Fruit fly (Drosophila melanogaster): ENCODE measurements around the gene rept.

rept gene

DNA sequence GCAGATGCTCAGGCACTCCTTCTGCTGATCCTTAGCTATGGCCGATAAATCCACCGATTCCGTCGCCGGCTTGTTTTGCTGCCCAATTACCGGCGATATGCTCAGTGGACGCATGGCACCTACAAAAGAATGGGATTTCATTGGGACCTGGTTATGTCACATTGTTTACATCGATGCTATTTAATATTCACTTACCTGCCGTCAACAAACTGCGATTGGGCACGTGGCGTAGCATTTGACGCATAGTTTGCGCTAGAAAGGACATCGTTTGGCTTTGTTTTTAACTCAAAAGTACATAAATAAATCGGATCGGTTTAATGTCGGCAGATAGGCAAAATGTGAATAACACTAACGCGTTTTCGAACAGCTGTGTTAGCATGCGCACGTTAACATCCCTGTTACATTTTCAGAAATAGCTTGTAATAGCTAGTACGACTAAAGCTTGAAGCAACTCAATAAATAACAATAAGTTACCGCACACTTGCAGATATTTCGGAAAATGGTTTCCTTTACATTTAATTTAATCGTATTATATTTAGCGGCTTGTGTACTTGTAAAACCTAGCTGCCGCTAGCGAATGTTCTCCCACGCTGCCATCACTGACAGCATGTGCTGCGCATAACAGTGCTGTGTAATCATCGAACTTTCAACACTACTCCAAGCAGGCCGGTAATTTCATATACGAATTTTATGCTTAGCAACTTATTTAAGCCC is at the start of gene rept, which contains the start of gene mRpL21 (continued):
- TF ChIP-seq CG11247 (GFP tag; IDR thresholded peaks at IDR 0.05) (0 out of 2 replicates have a peak, but pooled peaks have one; percentile 31), Sox100B (GFP tag; optimal IDR thresholded peaks at IDR 0.05) (peak; percentile 43), CG1529 (GFP tag; optimal IDR thresholded peaks at IDR 0.05) (no peak), az2 (GFP tag; optimal IDR thresholded peaks at IDR 0.05) (peak; percentile 51), Nf-YC (tag; optimal IDR thresholded peaks at IDR 0.05) (peak; percentile 54), Doc2 (GFP tag; IDR thresholded peaks at IDR 0.05) (no peak), CG14014 (GFP tag; IDR thresholded peaks at IDR 0.05) (peak; percentile 56), grau (tag; optimal IDR thresholded peaks at IDR 0.05) (peak; percentile 63), Ets97D (GFP tag; optimal IDR thresholded peaks at IDR 0.05) (peak; percentile 62), tll (GFP tag; optimal IDR thresholded peaks at IDR 0.05) (peak in 1 of 2 experiments; percentile 43), Tbp (GFP tag; optimal IDR thresholded peaks at IDR 0.05) (peak; percentile 51), Chrac-16 (GFP tag; optimal IDR thresholded peaks at IDR 0.05) (peak; percentile 19), CG8944 (GFP tag; optimal IDR thresholded peaks at IDR 0.05) (peak; percentile 23), tx (GFP tag; optimal IDR thresholded peaks at IDR 0.05) (peak; percentile 50), Myb (GFP tag; optimal IDR thresholded peaks at IDR 0.05) (peak; percentile 72), CG17568 (GFP tag; optimal IDR thresholded peaks at IDR 0.05) (peak; percentile 50), vvl (GFP tag; IDR thresholded peaks at IDR 0.05) (peak; percentile 62), D19A (tag; optimal IDR thresholded peaks at IDR 0.05) (no peak), CG17385 (GFP tag; optimal IDR thresholded peaks at IDR 0.05) (peak; percentile 52), pnt (GFP tag; optimal IDR thresholded peaks at IDR 0.05) (no peak), CG18011 (GFP tag; optimal IDR thresholded peaks at IDR 0.05) (peak; percentile 37), odd (GFP tag; optimal IDR thresholded peaks at IDR 0.05) (peak; percentile 50), CG4328 (GFP tag; optimal IDR thresholded peaks at IDR 0.05) (peak; percentile 9), ssp (GFP tag; IDR thresholded peaks at IDR 0.05) (no peak), fu2 (GFP tag; optimal IDR thresholded peaks at IDR 0.05) (peak; percentile 43), D (optimal IDR thresholded peaks at IDR 0.05) (no peak), D (GFP tag; optimal IDR thresholded peaks at IDR 0.05) (peak; percentile 11), CG3163 (GFP tag; optimal IDR thresholded peaks at IDR 0.05) (peak; percentile 53), CG10321 (GFP tag; IDR thresholded peaks at IDR 0.05) (no peak), hth (optimal IDR thresholded peaks at IDR 0.05) (no peak), CG2712 (tag; optimal IDR thresholded peaks at IDR 0.05) (peak; percentile 35), CG16863 (GFP tag; optimal IDR thresholded peaks at IDR 0.05) (peak; percentile 17), CG14710 (tag; optimal IDR thresholded peaks at IDR 0.05) (peak; percentile 64), Six4 (GFP tag; optimal IDR thresholded peaks at IDR 0.05) (peak; percentile 18), Abd-B (GFP tag; optimal IDR thresholded peaks at IDR 0.05) (no peak), CG34376 (GFP tag; optimal IDR thresholded peaks at IDR 0.05) (peak; percentile 29), CG15514 (GFP tag; optimal IDR thresholded peaks at IDR 0.05) (peak; percentile 50), Deaf1 (tag; optimal IDR thresholded peaks at IDR 0.05) (peak; percentile 6), cad (GFP tag; optimal IDR thresholded peaks at IDR 0.05) (no peak), CG4854 (GFP tag; optimal IDR thresholded peaks at IDR 0.05) (peak; percentile 54), CG11398 (GFP tag; optimal IDR thresholded peaks at IDR 0.05) (peak; percentile 16), B-H2 (GFP tag; optimal IDR thresholded peaks at IDR 0.05) (peak; percentile 54), CG8089 (GFP tag; optimal IDR thresholded peaks at IDR 0.05) (no peak), CG5245 (GFP tag; optimal IDR thresholded peaks at IDR 0.05) (peak; percentile 37), Lim3 (GFP tag; IDR thresholded peaks at IDR 0.05) (no peak), wdn (GFP tag; IDR thresholded peaks at IDR 0.05) (peak; percentile 16; the same call in 1 of the 2 replicates), Ptx1 (GFP tag; IDR thresholded peaks at IDR 0.05) (peak; percentile 42; the same call in 1 of the 2 replicates), H2.0 (GFP tag; IDR thresholded peaks at IDR 0.05) (peak; percentile 40), CG17829 (tag; optimal IDR thresholded peaks at IDR 0.05) (peak; percentile 41), CG10147 (GFP tag; optimal IDR thresholded peaks at IDR 0.05) (peak; percentile 42), CG2202 (tag; optimal IDR thresholded peaks at IDR 0.05) (no peak)

All from whole organism, embryonic.